Worm (Caenorhabditis elegans) whole organism, L2 larva: ENCODE results near the gene ckb-2.

Experiments
- ama-1 ChIP-seq: fragments of 150-350 bp; optimal IDR thresholded peaks from 2 replicates; lab custom pipeline; 2018; ENCODE audit warnings: inconsistent platforms
- nhr-11 ChIP-seq: fragments of 150-350 bp; optimal IDR thresholded peaks from 2 replicates; lab custom pipeline; 2014; ENCODE audit warnings: missing biosample characterization, missing genetic modification characterization
- sem-4 ChIP-seq: fragments of 150-350 bp; optimal IDR thresholded peaks from 2 replicates; lab custom pipeline; 2014; ENCODE audit warnings: missing biosample characterization, missing genetic modification reagents, missing genetic modification characterization

DNA sequence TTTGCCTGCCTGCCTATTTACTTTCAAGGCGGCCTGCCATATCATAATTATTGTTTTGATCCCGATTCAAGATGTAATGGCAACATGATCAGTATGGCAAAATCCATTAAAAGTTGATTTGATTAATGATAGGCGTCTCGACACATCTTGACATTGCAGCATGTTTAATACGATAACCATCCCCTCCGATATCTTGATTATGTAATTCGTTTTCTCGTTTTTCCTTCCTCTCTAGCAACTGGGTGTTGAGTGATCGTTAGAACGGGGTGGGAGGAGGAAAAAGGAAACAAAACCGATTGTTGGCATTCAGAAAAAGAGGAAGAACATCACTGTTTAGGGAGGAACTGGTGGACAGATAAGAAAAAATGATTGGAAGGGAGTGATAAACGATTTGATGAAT lies 24.2 kb downstream of the ckb-2 start:
- TF ChIP-seq nhr-11 (tag; lab: Kevin White, UChicago) (no peak), sem-4 (tag; lab: Kevin White, UChicago) (no peak), ama-1 (lab: Kevin White, UChicago) (no peak)
